Worm (Caenorhabditis elegans) whole organism, L1 larva: ENCODE data around the gene F17C11.12.

Experiments used
- blmp-1 ChIP-seq: fragments of 150-350 bp; optimal IDR thresholded peaks from 2 replicates; lab custom pipeline; 2014; ENCODE audit warnings: missing biosample characterization, missing genetic modification characterization
- ceh-8 ChIP-seq: fragments of 200-800 bp; sonication (Bioruptor generic); optimal IDR thresholded peaks from 2 replicates; lab custom pipeline; 2018; ENCODE audit warnings: mild to moderate bottlenecking, missing genetic modification characterization, moderate library complexity, missing compliant biosample characterization
- efl-3 ChIP-seq: fragments of 200-800 bp; sonication (Bioruptor generic); optimal IDR thresholded peaks from 2 replicates; lab custom pipeline; 2018; ENCODE audit warnings: mild to moderate bottlenecking, missing genetic modification characterization, missing compliant biosample characterization
- fkh-10 ChIP-seq: sonication (generic microtip); optimal IDR thresholded peaks from 2 replicates; lab custom pipeline; 2017; ENCODE audit warnings: missing biosample characterization, missing genetic modification reagents, missing genetic modification characterization
- lin-13 ChIP-seq: fragments of 150-350 bp; optimal IDR thresholded peaks from 2 replicates; lab custom pipeline; 2014; ENCODE audit warnings: missing biosample characterization, missing genetic modification reagents, missing genetic modification characterization
- nhr-11 ChIP-seq: fragments of 150-350 bp; optimal IDR thresholded peaks from 2 replicates; lab custom pipeline; 2014; ENCODE audit warnings: missing biosample characterization, missing genetic modification characterization
- nhr-12 ChIP-seq: sonication (generic microtip); optimal IDR thresholded peaks from 2 replicates; lab custom pipeline; 2017; ENCODE audit warnings: missing biosample characterization, missing genetic modification characterization
- nhr-76 ChIP-seq: sonication (generic microtip); optimal IDR thresholded peaks from 2 replicates; lab custom pipeline; 2017; ENCODE audit warnings: missing biosample characterization, missing genetic modification characterization
- snpc-4 ChIP-seq: fragments of 150-350 bp; optimal IDR thresholded peaks from 2 replicates; lab custom pipeline; 2014; ENCODE audit warnings: missing biosample characterization, missing genetic modification characterization
- unc-62 ChIP-seq: fragments of 150-350 bp; optimal IDR thresholded peaks from 2 replicates; lab custom pipeline; 2014; ENCODE audit warnings: missing biosample characterization, missing genetic modification reagents, missing genetic modification characterization

DNA sequence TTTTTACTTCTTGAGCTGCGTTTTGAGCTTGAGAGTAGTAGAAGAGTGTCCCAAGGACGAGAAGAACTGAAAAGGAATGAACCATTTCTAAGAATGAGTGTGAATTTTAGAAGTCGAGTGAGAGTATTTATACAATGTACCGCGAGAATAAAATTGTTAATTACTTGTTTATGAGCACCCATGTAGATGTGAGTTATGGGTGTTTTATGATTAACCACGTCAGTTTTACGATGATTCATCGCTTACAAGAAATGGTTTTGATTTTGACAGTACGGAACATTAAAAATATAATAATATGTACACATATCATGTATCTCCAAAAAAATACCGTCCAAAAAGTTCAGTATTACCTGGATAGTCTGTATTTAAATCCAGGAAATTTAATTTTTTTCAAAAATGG, 17.6 kb upstream of the F17C11.12 start, which contains the start of gene clec-221:
- no peak for TF ChIP-seq lin-13 (GFP tag; lab: Kevin White, UChicago)
- no peak for TF ChIP-seq snpc-4
- no peak for TF ChIP-seq nhr-12 (tag; lab: Kevin White, UChicago)
- no peak for TF ChIP-seq blmp-1
- no peak for TF ChIP-seq unc-62 (GFP tag; lab: Kevin White, UChicago)
- no peak for TF ChIP-seq fkh-10 (GFP tag; lab: Kevin White, UChicago)
- no peak for TF ChIP-seq nhr-11
- no peak for TF ChIP-seq nhr-76 (tag; lab: Kevin White, UChicago)
- no peak for TF ChIP-seq ceh-8
- no peak for TF ChIP-seq efl-3 (GFP tag; lab: Kevin White, UChicago)
